Fruit fly (Drosophila melanogaster): ENCODE results near the gene CG11122.

The CG11122 gene

DNA sequence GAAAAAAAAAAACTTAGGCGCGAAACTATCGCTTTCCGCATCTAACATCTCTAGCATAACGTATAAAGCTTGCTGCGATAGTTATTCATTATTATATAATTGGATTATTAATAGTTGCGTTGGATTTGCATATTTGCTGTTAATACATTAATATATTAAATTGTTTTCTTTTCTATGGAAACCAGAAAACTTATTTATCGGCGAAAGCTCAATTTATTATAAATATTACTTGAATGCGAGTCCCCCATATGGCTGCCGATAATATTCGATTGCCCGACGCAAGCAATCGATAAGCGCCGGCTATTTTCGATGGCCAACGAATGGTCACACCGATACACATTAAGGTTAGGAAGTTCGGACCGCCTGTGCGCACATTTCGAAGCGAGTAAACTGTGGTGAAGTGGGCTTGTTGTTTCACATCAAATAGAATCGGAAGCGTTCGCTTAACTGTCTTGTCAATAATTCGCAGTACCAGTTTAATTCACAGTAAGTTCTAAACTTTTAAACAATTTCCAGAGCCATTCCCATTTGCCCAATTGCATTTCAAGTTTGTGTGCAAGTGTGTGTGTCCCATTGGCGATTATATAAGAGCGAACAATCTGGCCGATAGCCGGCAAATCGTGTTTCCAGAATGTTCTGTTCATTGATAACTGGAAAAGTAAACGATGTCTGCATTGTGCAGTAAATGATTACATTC is 16.2 kb downstream of the CG11122 start, which contains the start of gene Hsp60A:
Gene Hsp60A, plus strand, starts transcription at position 335 of the 697 bp plus-strand sequence.
- peak; percentile 58 for TF ChIP-seq acj6 (GFP tag; optimal IDR thresholded peaks at IDR 0.05)
- no peak for TF ChIP-seq Blimp-1 (GFP tag; optimal IDR thresholded peaks at IDR 0.05)
- peak; percentile 2 for TF ChIP-seq CG8632 (GFP tag; optimal IDR thresholded peaks at IDR 0.05)
- TF ChIP-seq esn (GFP tag; optimal IDR thresholded peaks at IDR 0.05) = peak; percentile 54
- peak; percentile 15 for TF ChIP-seq cyc (GFP tag; optimal IDR thresholded peaks at IDR 0.05)
- no peak for TF ChIP-seq CG16779 (tag; optimal IDR thresholded peaks at IDR 0.05)
- peak; percentile 48 for TF ChIP-seq CG31627 (GFP tag; optimal IDR thresholded peaks at IDR 0.05)
- TF ChIP-seq Eip78C (GFP tag) = peak; percentile 78
- TF ChIP-seq CG8119 (GFP tag; IDR thresholded peaks at IDR 0.05) = no peak
- peak; percentile 50 for TF ChIP-seq Smox (GFP tag; optimal IDR thresholded peaks at IDR 0.05)
- TF ChIP-seq CG15336 (GFP tag; IDR thresholded peaks at IDR 0.05) = no peak
- peak; percentile 16 for TF ChIP-seq CG10669 (GFP tag; optimal IDR thresholded peaks at IDR 0.05)
- no peak for TF ChIP-seq CG6808 (GFP tag; optimal IDR thresholded peaks at IDR 0.05)
- peak; percentile 18 for TF ChIP-seq CG34406 (GFP tag; optimal IDR thresholded peaks at IDR 0.05)
- peak; percentile 53 for TF ChIP-seq OdsH (GFP tag; optimal IDR thresholded peaks at IDR 0.05)
- TF ChIP-seq CG11902 (GFP tag; optimal IDR thresholded peaks at IDR 0.05) = no peak
- TF ChIP-seq eg (GFP tag; IDR thresholded peaks at IDR 0.05) = peak; percentile 53; the same call in 2 of the 3 replicates
- no peak for TF ChIP-seq CG6276 (GFP tag; optimal IDR thresholded peaks at IDR 0.05)
- no peak for TF ChIP-seq fd85E (GFP tag; optimal IDR thresholded peaks at IDR 0.05)
- TF ChIP-seq CG1621 (tag; optimal IDR thresholded peaks at IDR 0.05) = no peak
- peak; percentile 97 for TF ChIP-seq vri (GFP tag; optimal IDR thresholded peaks at IDR 0.05)
- TF ChIP-seq net (GFP tag; optimal IDR thresholded peaks at IDR 0.05) = no peak
- peak; percentile 45 for TF ChIP-seq lz (GFP tag; optimal IDR thresholded peaks at IDR 0.05)
- TF ChIP-seq spab (GFP tag; optimal IDR thresholded peaks at IDR 0.05) = no peak
- TF ChIP-seq Eip75B (GFP tag; optimal IDR thresholded peaks at IDR 0.05) = no peak
- TF ChIP-seq Sox14 (GFP tag; optimal IDR thresholded peaks at IDR 0.05) = peak; percentile 26
- TF ChIP-seq CG6854 (GFP tag; optimal IDR thresholded peaks at IDR 0.05) = peak; percentile 34
- no peak for TF ChIP-seq Sox102F (GFP tag; optimal IDR thresholded peaks at IDR 0.05)
- no peak for TF ChIP-seq fd59A (GFP tag; optimal IDR thresholded peaks at IDR 0.05)
- TF ChIP-seq Hr38 (GFP tag; optimal IDR thresholded peaks at IDR 0.05) = no peak
- TF ChIP-seq Hr4 (GFP tag; optimal IDR thresholded peaks at IDR 0.05) = peak; percentile 31
- TF ChIP-seq achi (GFP tag; optimal IDR thresholded peaks at IDR 0.05) = peak; percentile 52
- no peak for TF ChIP-seq Lpt (GFP tag; optimal IDR thresholded peaks at IDR 0.05)
- peak; percentile 48 for TF ChIP-seq Eip93F (GFP tag; optimal IDR thresholded peaks at IDR 0.05)
- TF ChIP-seq fkh (GFP tag; optimal IDR thresholded peaks at IDR 0.05) = no peak
- peak; percentile 42 for TF ChIP-seq CG10631 (GFP tag; optimal IDR thresholded peaks at IDR 0.05)
- peak; percentile 14 for TF ChIP-seq Sox15 (GFP tag; optimal IDR thresholded peaks at IDR 0.05)
- TF ChIP-seq CG6163 (GFP tag; IDR thresholded peaks at IDR 0.05) = 0 out of 3 replicates have a peak, but pooled peaks have one; percentile 27
- peak; percentile 45 for TF ChIP-seq Ets21C (GFP tag; optimal IDR thresholded peaks at IDR 0.05)
- TF ChIP-seq pdm3 (GFP tag; optimal IDR thresholded peaks at IDR 0.05) = peak; percentile 64
- TF ChIP-seq topi (GFP tag; optimal IDR thresholded peaks at IDR 0.05) = peak; percentile 35
- peak; percentile 84 for TF ChIP-seq svp (GFP tag)
- peak; percentile 54 for TF ChIP-seq Met (GFP tag; optimal IDR thresholded peaks at IDR 0.05)
- no peak for TF ChIP-seq CG11294 (GFP tag; IDR thresholded peaks at IDR 0.05)
- peak; percentile 20 for TF ChIP-seq CG4318 (GFP tag; optimal IDR thresholded peaks at IDR 0.05)
- TF ChIP-seq CG8319 (GFP tag; optimal IDR thresholded peaks at IDR 0.05) = no peak
- TF ChIP-seq CG3919 (GFP tag; optimal IDR thresholded peaks at IDR 0.05) = peak; percentile 46
- TF ChIP-seq CG6792 (GFP tag; optimal IDR thresholded peaks at IDR 0.05) = no peak
- 0 out of 2 replicates have a peak, but pooled peaks have one; percentile 15 for TF ChIP-seq Gug (GFP tag; IDR thresholded peaks at IDR 0.05)
- TF ChIP-seq CG11762 (GFP tag; optimal IDR thresholded peaks at IDR 0.05; ENCODE audit: insufficient read depth) = no peak
- TF ChIP-seq CG3032 (tag; optimal IDR thresholded peaks at IDR 0.05) = peak; percentile 42
- no peak for TF ChIP-seq CG7368 (GFP tag; optimal IDR thresholded peaks at IDR 0.05)
